Worm (Caenorhabditis elegans): Measurements from ENCODE around the gene C45H4.14.

DNA sequence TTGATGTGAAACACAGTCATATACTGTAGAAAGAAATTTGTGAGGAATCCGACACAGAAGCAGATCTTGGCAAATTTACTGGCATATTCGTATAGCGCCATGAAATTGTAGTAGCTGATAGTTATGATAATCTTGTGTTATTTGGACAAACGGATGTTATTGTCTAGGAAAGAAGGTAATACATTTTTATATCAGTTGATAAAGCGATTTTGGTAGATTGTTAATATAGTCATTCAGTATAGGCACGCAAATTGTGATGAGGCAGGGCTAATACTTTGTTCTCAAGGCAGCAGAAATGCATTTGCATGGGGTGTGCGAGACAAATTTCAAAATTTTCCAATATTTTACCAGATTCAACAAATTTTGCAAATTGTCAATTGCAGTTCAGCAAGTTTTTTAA, 13.2 kb downstream of the C45H4.14 start, which contains the start of gene str-52:
- TF ChIP-seq snpc-4 (tag; optimal IDR thresholded peaks at IDR 0.05) (no peak), nhr-237 (tag; optimal IDR thresholded peaks at IDR 0.05) (no peak), egl-13 (tag; optimal IDR thresholded peaks at IDR 0.05) (no peak), alr-1 (tag; optimal IDR thresholded peaks at IDR 0.05; ENCODE audit: borderline replicate concordance) (no peak), ztf-11 (tag; optimal IDR thresholded peaks at IDR 0.05) (no peak), unc-30 (tag; optimal IDR thresholded peaks at IDR 0.05) (no peak), dsc-1 (tag; optimal IDR thresholded peaks at IDR 0.05) (no peak), fkh-10 (GFP tag; optimal IDR thresholded peaks at IDR 0.05) (no peak), snu-23 (GFP tag; optimal IDR thresholded peaks at IDR 0.05) (no peak), nhr-47 (tag; optimal IDR thresholded peaks at IDR 0.05) (no peak)
